Worm (Caenorhabditis elegans): ENCODE results near the gene scl-6.

ce11 chrIV:13075625-13076252 lies 7.2 kb downstream of the scl-6 start:
- TF ChIP-seq elt-3 (tag; optimal IDR thresholded peaks at IDR 0.05) = peak in 2 of 3 experiments; percentile 43 to 47
- no peak for TF ChIP-seq mdl-1 (tag; optimal IDR thresholded peaks at IDR 0.05)
- no peak for TF ChIP-seq zag-1 (tag; optimal IDR thresholded peaks at IDR 0.05)
- no peak for TF ChIP-seq ztf-4 (tag; optimal IDR thresholded peaks at IDR 0.05)
- no peak for TF ChIP-seq nhr-28 (tag; optimal IDR thresholded peaks at IDR 0.05)
- no peak for TF ChIP-seq snpc-4 (tag; optimal IDR thresholded peaks at IDR 0.05)
- TF ChIP-seq lin-15B (tag; optimal IDR thresholded peaks at IDR 0.05) = no peak
- TF ChIP-seq tbx-2 (tag; optimal IDR thresholded peaks at IDR 0.05) = no peak
- no peak for TF ChIP-seq nhr-76 (tag; optimal IDR thresholded peaks at IDR 0.05)

All from whole organism, L3 larva.